Worm (Caenorhabditis elegans) whole organism, late embryonic: ENCODE data around the gene adt-3.
A peak's percentile ranks its signal among the peaks of the same experiment; 100 is the strongest.

ENCODE experiments used
- C38D4.7 ChIP-seq: fragments of 200-800 bp; sonication (Bioruptor generic); optimal IDR thresholded peaks from 2 replicates; lab custom pipeline; 2018; ENCODE audit warnings: mild to moderate bottlenecking, missing genetic modification characterization, moderate library complexity, missing compliant biosample characterization
- F13H6.1 ChIP-seq: sonication (generic microtip); optimal IDR thresholded peaks from 2 replicates; lab custom pipeline; 2016; ENCODE audit warnings: missing genetic modification characterization, missing compliant biosample characterization
- T23F11.4 ChIP-seq: fragments of 200-800 bp; sonication (Bioruptor generic); optimal IDR thresholded peaks from 2 replicates; lab custom pipeline; 2018; ENCODE audit warnings: mild to moderate bottlenecking, missing genetic modification characterization, missing compliant biosample characterization
- Y22D7AL.16 ChIP-seq: sonication (generic microtip); optimal IDR thresholded peaks from 2 replicates; lab custom pipeline; 2016; ENCODE audit warnings: missing genetic modification characterization, missing compliant biosample characterization
- ahr-1 ChIP-seq: sonication (generic microtip); optimal IDR thresholded peaks from 2 replicates; lab custom pipeline; 2016; ENCODE audit warnings: missing genetic modification characterization, missing compliant biosample characterization
- ama-1 ChIP-seq: fragments of 150-350 bp; optimal IDR thresholded peaks from 2 replicates; lab custom pipeline; 2014
- ceh-18 ChIP-seq: sonication (generic microtip); optimal IDR thresholded peaks from 2 replicates; lab custom pipeline; 2016; ENCODE audit warnings: missing genetic modification characterization, missing compliant biosample characterization
- ceh-19 ChIP-seq: fragments of 200-800 bp; sonication (Bioruptor generic); optimal IDR thresholded peaks from 2 replicates; lab custom pipeline; 2018; ENCODE audit warnings: mild to moderate bottlenecking, missing genetic modification characterization, missing compliant biosample characterization
- ceh-2 ChIP-seq: sonication (generic microtip); optimal IDR thresholded peaks from 2 replicates; lab custom pipeline; 2016; ENCODE audit warnings: missing genotype, missing genetic modification characterization, missing compliant biosample characterization
- ceh-22 ChIP-seq: sonication (generic microtip); optimal IDR thresholded peaks from 2 replicates; lab custom pipeline; 2017; ENCODE audit warnings: missing biosample characterization, missing genetic modification characterization
- ceh-24 ChIP-seq: sonication (generic microtip); optimal IDR thresholded peaks from 2 replicates; lab custom pipeline; 2016; ENCODE audit warnings: mild to moderate bottlenecking, missing genetic modification characterization, missing compliant biosample characterization
- ceh-30 ChIP-seq: fragments of 150-350 bp; optimal IDR thresholded peaks from 2 replicates; lab custom pipeline; 2014; ENCODE audit warnings: missing biosample characterization, missing genetic modification characterization
- ceh-31 ChIP-seq: sonication (generic microtip); optimal IDR thresholded peaks from 2 replicates; lab custom pipeline; 2016; ENCODE audit warnings: missing genetic modification characterization, missing compliant biosample characterization
- ceh-48 ChIP-seq: sonication (generic microtip); optimal IDR thresholded peaks from 2 replicates; lab custom pipeline; 2016; ENCODE audit warnings: missing genetic modification characterization, inconsistent platforms, missing compliant biosample characterization
- dmd-4 ChIP-seq: sonication (generic microtip); optimal IDR thresholded peaks from 2 replicates; lab custom pipeline; 2016; ENCODE audit warnings: borderline replicate concordance, missing genetic modification characterization, missing compliant biosample characterization
- dve-1 ChIP-seq: sonication (generic microtip); optimal IDR thresholded peaks from 2 replicates; lab custom pipeline; 2017; ENCODE audit warnings: antibody characterized with exemption, mild to moderate bottlenecking, missing genetic modification characterization, missing compliant biosample characterization
- elt-4 ChIP-seq: sonication (generic microtip); optimal IDR thresholded peaks from 2 replicates; lab custom pipeline; 2016; ENCODE audit warnings: missing genetic modification characterization, missing compliant biosample characterization
- ets-4 ChIP-seq: sonication (generic microtip); optimal IDR thresholded peaks from 2 replicates; lab custom pipeline; 2016; ENCODE audit warnings: missing genetic modification characterization, missing compliant biosample characterization
- eyg-1 ChIP-seq: sonication (generic microtip); optimal IDR thresholded peaks from 2 replicates; lab custom pipeline; 2016; ENCODE audit warnings: missing genotype, missing genetic modification characterization, missing compliant biosample characterization
- fkh-10 ChIP-seq: fragments of 150-350 bp; optimal IDR thresholded peaks from 2 replicates; lab custom pipeline; 2014; ENCODE audit warnings: missing biosample characterization, missing genetic modification reagents, missing genetic modification characterization
- fkh-6 ChIP-seq: sonication (generic microtip); optimal IDR thresholded peaks from 2 replicates; lab custom pipeline; 2016; ENCODE audit warnings: missing genetic modification characterization, missing compliant biosample characterization
- gmeb-2 ChIP-seq: sonication (generic microtip); optimal IDR thresholded peaks from 2 replicates; lab custom pipeline; 2016; ENCODE audit warnings: missing genetic modification characterization, inconsistent platforms, missing compliant biosample characterization
- hlh-13 ChIP-seq: fragments of 200-800 bp; sonication (Bioruptor generic); optimal IDR thresholded peaks from 2 replicates; lab custom pipeline; 2018; ENCODE audit warnings: mild to moderate bottlenecking, missing genetic modification characterization, missing compliant biosample characterization
- hlh-15 ChIP-seq: sonication (generic microtip); optimal IDR thresholded peaks from 2 replicates; lab custom pipeline; 2016; ENCODE audit warnings: missing genetic modification characterization, missing compliant biosample characterization
- hlh-30 ChIP-seq: sonication (generic microtip); optimal IDR thresholded peaks from 2 replicates; lab custom pipeline; 2017; ENCODE audit warnings: antibody characterized with exemption, missing genetic modification characterization, missing compliant biosample characterization; ENCODE audit not compliant: insufficient read depth
- hlh-6 ChIP-seq: sonication (generic microtip); optimal IDR thresholded peaks from 2 replicates; lab custom pipeline; 2016; ENCODE audit warnings: missing genotype, missing genetic modification characterization, missing compliant biosample characterization
- hlh-8 ChIP-seq: sonication (generic microtip); optimal IDR thresholded peaks from 2 replicates; lab custom pipeline; 2016; ENCODE audit warnings: missing genotype, missing genetic modification characterization, missing compliant biosample characterization
- lim-6 ChIP-seq: sonication (generic microtip); optimal IDR thresholded peaks from 2 replicates; lab custom pipeline; 2016; ENCODE audit warnings: missing genetic modification characterization, missing compliant biosample characterization
- lin-11 ChIP-seq: fragments of 200-800 bp; sonication (Bioruptor generic); optimal IDR thresholded peaks from 2 replicates; lab custom pipeline; 2018; ENCODE audit warnings: mild to moderate bottlenecking, missing genetic modification characterization, missing compliant biosample characterization
- madf-2 ChIP-seq: sonication (generic microtip); optimal IDR thresholded peaks from 2 replicates; lab custom pipeline; 2017; ENCODE audit warnings: missing genetic modification characterization, missing compliant biosample characterization
- mec-3 ChIP-seq: sonication (generic microtip); optimal IDR thresholded peaks from 2 replicates; lab custom pipeline; 2016; ENCODE audit warnings: borderline replicate concordance, missing genetic modification characterization, missing compliant biosample characterization
- nhr-232 ChIP-seq: sonication (generic microtip); optimal IDR thresholded peaks from 2 replicates; lab custom pipeline; 2016; ENCODE audit warnings: missing genetic modification characterization, missing compliant biosample characterization
- odd-2 ChIP-seq: sonication (generic microtip); optimal IDR thresholded peaks from 2 replicates; lab custom pipeline; 2017; ENCODE audit warnings: antibody characterized with exemption, mild to moderate bottlenecking, missing genetic modification characterization, missing compliant biosample characterization
- pag-3 ChIP-seq: sonication (generic microtip); optimal IDR thresholded peaks from 2 replicates; lab custom pipeline; 2016; ENCODE audit warnings: missing compliant biosample characterization, missing genetic modification characterization, borderline replicate concordance
- pat-9 ChIP-seq: fragments of 200-800 bp; sonication (Bioruptor generic); optimal IDR thresholded peaks from 2 replicates; lab custom pipeline; 2018; ENCODE audit warnings: mild to moderate bottlenecking, missing genetic modification characterization, moderate library complexity, missing compliant biosample characterization
- pax-1 ChIP-seq: fragments of 150-350 bp; optimal IDR thresholded peaks from 2 replicates; lab custom pipeline; 2014; ENCODE audit warnings: missing biosample characterization, missing genetic modification characterization
- pha-2 ChIP-seq: sonication (generic microtip); optimal IDR thresholded peaks from 2 replicates; lab custom pipeline; 2017; ENCODE audit warnings: mild to moderate bottlenecking, missing genetic modification characterization, missing compliant biosample characterization
- pros-1 ChIP-seq: fragments of 150-350 bp; optimal IDR thresholded peaks from 2 replicates; lab custom pipeline; 2014; ENCODE audit warnings: missing biosample characterization, missing genetic modification reagents, missing genetic modification characterization
- ref-2 ChIP-seq: sonication (generic microtip); optimal IDR thresholded peaks from 2 replicates; lab custom pipeline; 2016; ENCODE audit warnings: missing genetic modification characterization, missing compliant biosample characterization
- rnt-1 ChIP-seq: sonication (generic microtip); optimal IDR thresholded peaks from 2 replicates; lab custom pipeline; 2016; ENCODE audit warnings: missing genetic modification characterization, missing compliant biosample characterization
- sox-4 ChIP-seq: sonication (generic microtip); optimal IDR thresholded peaks from 2 replicates; lab custom pipeline; 2017; ENCODE audit warnings: mild to moderate bottlenecking, missing genetic modification characterization, inconsistent platforms, missing compliant biosample characterization
- tbx-7 ChIP-seq: sonication (generic microtip); optimal IDR thresholded peaks from 2 replicates; lab custom pipeline; 2016; ENCODE audit warnings: missing genotype, missing genetic modification characterization, missing compliant biosample characterization
- ttx-3 ChIP-seq: sonication (generic microtip); optimal IDR thresholded peaks from 2 replicates; lab custom pipeline; 2016; ENCODE audit warnings: missing genetic modification reagents, missing genetic modification characterization, missing compliant biosample characterization
- unc-42 ChIP-seq: sonication (generic microtip); optimal IDR thresholded peaks from 2 replicates; lab custom pipeline; 2016; ENCODE audit warnings: missing genotype, missing genetic modification characterization, missing compliant biosample characterization
- unc-55 ChIP-seq: sonication (generic microtip); optimal IDR thresholded peaks from 2 replicates; lab custom pipeline; 2017; ENCODE audit warnings: missing biosample characterization, missing genetic modification reagents, missing genetic modification characterization
- ztf-16 ChIP-seq: sonication (generic microtip); optimal IDR thresholded peaks from 2 replicates; lab custom pipeline; 2017; ENCODE audit warnings: missing genetic modification characterization, missing compliant biosample characterization

Gene adt-3

DNA sequence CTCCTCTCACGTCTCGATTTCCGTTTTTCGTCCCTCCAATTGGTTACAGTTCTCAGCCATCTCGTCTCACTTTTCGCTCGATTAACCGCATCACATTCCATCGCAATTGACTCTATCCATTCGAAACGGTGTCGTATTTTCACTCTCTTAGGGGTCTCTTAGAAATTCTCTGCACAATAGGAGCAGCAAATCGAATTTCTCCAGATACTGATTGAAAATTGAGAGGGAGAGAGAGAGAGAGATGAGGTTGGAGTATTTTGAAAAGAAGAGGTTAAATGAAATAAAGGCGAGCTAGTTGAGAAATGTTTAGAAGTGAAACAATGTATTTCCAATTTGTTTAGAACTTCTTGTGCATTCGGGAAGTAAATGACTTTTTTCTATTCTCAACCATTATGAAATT lies 30.1 kb upstream of the adt-3 start:
- TF ChIP-seq unc-42 (tag; lab: Kevin White, UChicago) (peak; percentile 93), ceh-18 (tag; lab: Kevin White, UChicago) (no peak)

DNA sequence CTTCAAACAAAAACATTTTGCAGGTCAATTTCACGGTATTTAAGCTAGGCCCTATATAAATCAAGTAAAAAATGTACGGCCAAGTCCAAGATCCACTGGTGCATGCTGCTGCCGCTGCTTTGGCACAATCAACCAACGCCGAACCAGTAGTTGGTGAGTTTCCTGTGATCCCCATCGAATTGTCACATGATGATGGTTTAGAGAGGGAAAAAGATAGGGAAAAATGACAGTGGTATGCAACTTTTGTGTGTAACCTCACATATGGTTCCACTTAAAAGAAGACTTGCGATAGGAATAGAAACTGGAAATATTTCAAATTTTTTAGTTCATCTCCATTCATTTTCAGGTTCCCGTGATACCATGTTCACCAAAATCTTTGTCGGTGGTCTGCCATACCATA lies 26.9 kb upstream of the adt-3 start, which contains the start of gene sup-12:
TSS of gene sup-12 (plus strand) at position 17 of the 400 bp plus-strand sequence.
- TF ChIP-seq hlh-15 (tag; lab: Kevin White, UChicago) (no peak), hlh-30 (tag; lab: Kevin White, UChicago) (peak; percentile 10)

DNA sequence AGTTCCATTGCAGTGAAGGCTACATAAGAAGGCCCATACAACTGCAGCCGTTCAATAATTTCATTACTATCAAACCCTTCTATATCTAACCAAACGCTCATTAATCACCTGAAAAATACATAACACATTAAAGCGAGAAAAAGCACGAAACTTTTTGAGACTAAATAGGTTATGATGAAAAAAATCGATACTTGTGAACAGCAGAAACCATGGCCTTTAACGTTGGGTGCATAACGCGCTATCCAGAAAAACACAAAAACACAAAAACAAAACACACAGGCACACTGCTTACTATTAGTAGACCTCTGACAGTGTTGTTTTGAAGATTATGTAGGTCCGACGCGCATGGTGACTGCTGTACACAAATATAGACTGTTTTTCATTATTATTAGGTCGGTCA lies 20.2 kb upstream of the adt-3 start, which contains the start of gene T22B2.5:
TSS of gene T22B2.5 (minus strand) at position 101 of the 400 bp plus-strand sequence.
- TF ChIP-seq fkh-6 (tag; lab: Kevin White, UChicago) (no peak), ceh-24 (tag; lab: Kevin White, UChicago) (no peak), pax-1 (tag; lab: Kevin White, UChicago) (no peak), gmeb-2 (tag; lab: Kevin White, UChicago) (no peak), dve-1 (tag; lab: Kevin White, UChicago) (no peak), ama-1 (lab: Kevin White, UChicago) (no peak), hlh-15 (tag; lab: Kevin White, UChicago) (no peak), lin-11 (tag; lab: Kevin White, UChicago) (no peak), hlh-6 (tag; lab: Kevin White, UChicago) (no peak), dmd-4 (tag; lab: Kevin White, UChicago) (no peak), fkh-10 (GFP tag; lab: Kevin White, UChicago) (no peak), odd-2 (tag; lab: Kevin White, UChicago) (no peak), ceh-2 (tag; lab: Kevin White, UChicago) (no peak)
- TF ChIP-seq, all 69 proteins: peak for 0

DNA sequence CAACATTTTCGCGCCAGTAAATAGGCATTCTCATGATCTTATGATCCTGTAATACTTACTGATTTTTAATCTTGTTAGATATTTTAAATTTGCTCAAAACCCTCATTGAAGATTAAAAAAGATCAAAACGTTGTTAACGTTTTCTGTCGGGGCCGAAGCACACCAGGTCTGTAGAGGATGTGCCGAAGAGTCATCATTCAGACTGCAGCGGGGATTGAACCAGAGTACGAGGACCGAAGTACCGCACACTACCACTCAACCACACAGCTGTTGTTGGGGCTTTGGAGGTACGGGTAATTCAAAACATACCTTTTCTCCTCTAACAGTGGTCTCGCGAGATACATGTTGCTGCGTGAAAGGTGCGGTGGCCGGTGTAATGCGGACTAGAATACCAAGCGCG lies 17.2 kb upstream of the adt-3 start:
- TF ChIP-seq sox-4 (peak; percentile 0), ets-4 (tag; lab: Kevin White, UChicago) (no peak), ceh-22 (tag; lab: Kevin White, UChicago) (no peak), pha-2 (tag; lab: Kevin White, UChicago) (no peak), hlh-13 (GFP tag; lab: Kevin White, UChicago) (no peak), pat-9 (tag; lab: Kevin White, UChicago) (peak; percentile 53), lin-11 (tag; lab: Kevin White, UChicago) (no peak), hlh-8 (tag; lab: Kevin White, UChicago) (peak; percentile 14), pros-1 (no peak), ceh-31 (tag; lab: Kevin White, UChicago) (peak; percentile 1), unc-55 (GFP tag; lab: Kevin White, UChicago) (no peak), F13H6.1 (no peak), odd-2 (tag; lab: Kevin White, UChicago) (no peak), elt-4 (tag; lab: Kevin White, UChicago) (no peak), mec-3 (no peak), unc-42 (tag; lab: Kevin White, UChicago) (no peak), nhr-232 (tag; lab: Kevin White, UChicago) (peak; percentile 38), Y22D7AL.16 (tag; lab: Kevin White, UChicago) (no peak), ahr-1 (tag; lab: Kevin White, UChicago) (no peak), dmd-4 (tag; lab: Kevin White, UChicago) (no peak), hlh-30 (tag; lab: Kevin White, UChicago) (no peak), eyg-1 (tag; lab: Kevin White, UChicago) (peak; percentile 40), madf-2 (peak; percentile 43), ref-2 (tag; lab: Kevin White, UChicago) (peak; percentile 30), ttx-3 (peak; percentile 53), C38D4.7 (GFP tag; lab: Kevin White, UChicago) (peak; percentile 32), rnt-1 (tag; lab: Kevin White, UChicago) (peak; percentile 38), ceh-48 (tag; lab: Kevin White, UChicago) (no peak), pag-3 (no peak), ceh-24 (tag; lab: Kevin White, UChicago) (no peak), ceh-19 (no peak), ztf-16 (tag; lab: Kevin White, UChicago) (no peak), tbx-7 (no peak), lim-6 (tag; lab: Kevin White, UChicago) (no peak), T23F11.4 (GFP tag; lab: Kevin White, UChicago) (no peak), hlh-15 (tag; lab: Kevin White, UChicago) (no peak), ceh-30 (tag; lab: Kevin White, UChicago) (no peak)
